Fruit fly (Drosophila melanogaster): ENCODE data around the gene CG15312.

DNA sequence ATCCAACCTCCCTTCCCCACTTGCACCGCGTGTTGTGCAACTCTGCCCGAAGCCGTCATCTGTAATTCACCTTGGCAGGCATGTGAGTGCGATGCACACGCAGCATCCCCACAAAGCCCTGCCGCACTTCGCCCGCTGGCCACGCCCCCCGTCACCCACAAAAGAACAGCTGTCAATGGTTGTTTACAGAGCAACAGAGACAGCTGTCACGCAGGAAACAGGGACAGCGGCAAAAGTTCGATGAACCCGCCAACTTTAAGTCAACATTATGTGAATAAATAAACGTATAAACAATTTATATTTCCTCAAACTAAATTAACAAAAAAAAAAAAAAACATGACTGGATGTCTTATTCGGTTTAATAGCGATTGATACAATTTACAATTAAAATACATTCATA is 848 bp upstream of the CG15312 start:
- TF ChIP-seq CG7045 (GFP tag; optimal IDR thresholded peaks at IDR 0.05) (no peak), CG5204 (GFP tag; optimal IDR thresholded peaks at IDR 0.05) (no peak), bab1 (GFP tag; optimal IDR thresholded peaks at IDR 0.05) (no peak), kay (GFP tag; ENCODE audit: borderline replicate concordance) (no peak), CG33017 (tag; optimal IDR thresholded peaks at IDR 0.05) (no peak), ovo (GFP tag; optimal IDR thresholded peaks at IDR 0.05) (no peak), cnc (optimal IDR thresholded peaks at IDR 0.05) (no peak), Hr96 (GFP tag; optimal IDR thresholded peaks at IDR 0.05) (no peak), pad (GFP tag; optimal IDR thresholded peaks at IDR 0.05) (no peak), CG11617 (GFP tag; optimal IDR thresholded peaks at IDR 0.05) (no peak), Crg-1 (GFP tag; optimal IDR thresholded peaks at IDR 0.05) (no peak), CG12768 (GFP tag; optimal IDR thresholded peaks at IDR 0.05) (no peak), CG7101 (tag; optimal IDR thresholded peaks at IDR 0.05) (no peak), CG14711 (tag; optimal IDR thresholded peaks at IDR 0.05) (no peak)
